Fruit fly (Drosophila melanogaster): ENCODE data around the gene GATAd.

GATAd gene

dm6 chr2L:10294798-10295669, 38.5 kb upstream of the GATAd start, which contains the start of gene Hand:
Hand (minus strand) TSS chr2L:10295385.
- peak; percentile 26 for TF ChIP-seq Eip78C (GFP tag)
- TF ChIP-seq CG7368 (GFP tag; optimal IDR thresholded peaks at IDR 0.05), result no peak
- TF ChIP-seq spab (GFP tag; optimal IDR thresholded peaks at IDR 0.05), result no peak

dm6 chr2L:10298306-10298705, 35.2 kb upstream of the GATAd start:
- TF ChIP-seq fkh (GFP tag; optimal IDR thresholded peaks at IDR 0.05) (peak; percentile 91), spab (GFP tag; optimal IDR thresholded peaks at IDR 0.05) (no peak)

dm6 chr2L:10299077-10299809, 34.3 kb upstream of the GATAd start:
- no peak for TF ChIP-seq fkh (GFP tag; optimal IDR thresholded peaks at IDR 0.05)
- TF ChIP-seq CG6854 (GFP tag; optimal IDR thresholded peaks at IDR 0.05), result no peak
- TF ChIP-seq salr (GFP tag; optimal IDR thresholded peaks at IDR 0.05), result no peak
- TF ChIP-seq Eip93F (GFP tag; optimal IDR thresholded peaks at IDR 0.05), result no peak
- TF ChIP-seq lz (GFP tag; optimal IDR thresholded peaks at IDR 0.05), result peak; percentile 4
- TF ChIP-seq CG3919 (GFP tag; optimal IDR thresholded peaks at IDR 0.05), result no peak
- peak; percentile 36 for TF ChIP-seq Met (GFP tag; optimal IDR thresholded peaks at IDR 0.05)
- TF ChIP-seq Ets96B (tag; optimal IDR thresholded peaks at IDR 0.05), result peak; percentile 16
- no peak for TF ChIP-seq pdm3 (GFP tag; optimal IDR thresholded peaks at IDR 0.05)
- no peak for TF ChIP-seq Sox14 (GFP tag; optimal IDR thresholded peaks at IDR 0.05)
- TF ChIP-seq spab (GFP tag; optimal IDR thresholded peaks at IDR 0.05), result no peak
- peak; percentile 22 for TF ChIP-seq acj6 (GFP tag; optimal IDR thresholded peaks at IDR 0.05)
- no peak for TF ChIP-seq Sox102F (GFP tag; optimal IDR thresholded peaks at IDR 0.05)
- no peak for TF ChIP-seq CG6808 (GFP tag; optimal IDR thresholded peaks at IDR 0.05)
- TF ChIP-seq Eip78C (GFP tag), result peak; percentile 78
- no peak for TF ChIP-seq CG8632 (GFP tag; optimal IDR thresholded peaks at IDR 0.05)
- TF ChIP-seq CG34406 (GFP tag; optimal IDR thresholded peaks at IDR 0.05), result no peak
- TF ChIP-seq CG11762 (GFP tag; optimal IDR thresholded peaks at IDR 0.05; ENCODE audit: insufficient read depth), result no peak
- TF ChIP-seq CG32006 (GFP tag; optimal IDR thresholded peaks at IDR 0.05), result no peak
- no peak for TF ChIP-seq fd85E (GFP tag; optimal IDR thresholded peaks at IDR 0.05)
- TF ChIP-seq svp (GFP tag), result no peak
- no peak for TF ChIP-seq Gug (GFP tag; IDR thresholded peaks at IDR 0.05)
- no peak for TF ChIP-seq CG10669 (GFP tag; optimal IDR thresholded peaks at IDR 0.05)
- TF ChIP-seq Hr39 (GFP tag; optimal IDR thresholded peaks at IDR 0.05), result peak; percentile 2
- TF ChIP-seq dsx (GFP tag; optimal IDR thresholded peaks at IDR 0.05; ENCODE audit: poor library complexity, severe bottlenecking), result no peak
- no peak for TF ChIP-seq vri (GFP tag; optimal IDR thresholded peaks at IDR 0.05)
- TF ChIP-seq Sox15 (GFP tag; optimal IDR thresholded peaks at IDR 0.05), result no peak
- TF ChIP-seq CG3032 (tag; optimal IDR thresholded peaks at IDR 0.05), result no peak
- TF ChIP-seq CG6276 (GFP tag; optimal IDR thresholded peaks at IDR 0.05), result no peak
- no peak for TF ChIP-seq CG6792 (GFP tag; optimal IDR thresholded peaks at IDR 0.05)
- peak; percentile 39 for TF ChIP-seq Hr4 (GFP tag; optimal IDR thresholded peaks at IDR 0.05)
- TF ChIP-seq Blimp-1 (GFP tag; optimal IDR thresholded peaks at IDR 0.05), result no peak
- TF ChIP-seq CG7368 (GFP tag; optimal IDR thresholded peaks at IDR 0.05), result no peak
- peak; percentile 17 for TF ChIP-seq OdsH (GFP tag; optimal IDR thresholded peaks at IDR 0.05)
- no peak for TF ChIP-seq dac (GFP tag; optimal IDR thresholded peaks at IDR 0.05)
- no peak for TF ChIP-seq CG11902 (GFP tag; optimal IDR thresholded peaks at IDR 0.05)
- TF ChIP-seq CG8119 (GFP tag; IDR thresholded peaks at IDR 0.05), result no peak
- TF ChIP-seq ss (GFP tag; optimal IDR thresholded peaks at IDR 0.05), result no peak
- TF ChIP-seq Hr38 (GFP tag; optimal IDR thresholded peaks at IDR 0.05), result no peak
- TF ChIP-seq cyc (GFP tag; optimal IDR thresholded peaks at IDR 0.05), result no peak
- TF ChIP-seq CG1621 (tag; optimal IDR thresholded peaks at IDR 0.05), result no peak
- no peak for TF ChIP-seq eg (GFP tag; IDR thresholded peaks at IDR 0.05)
- no peak for TF ChIP-seq CG6163 (GFP tag; IDR thresholded peaks at IDR 0.05)
- TF ChIP-seq topi (GFP tag; optimal IDR thresholded peaks at IDR 0.05), result peak; percentile 15

Measured in whole organism, prepupa.